Fruit fly (Drosophila melanogaster) S2 (cell line): ENCODE data around the gene CG14618.

Source experiments
- CG8478 ChIP-seq: fragments of >200 bp; optimal IDR thresholded peaks from 2 replicates; lab custom pipeline; 2018
- CTCF ChIP-seq, 2 experiments: fragments of >200 bp; optimal IDR thresholded peaks; 2 replicates each; lab custom pipeline; 2018

DNA sequence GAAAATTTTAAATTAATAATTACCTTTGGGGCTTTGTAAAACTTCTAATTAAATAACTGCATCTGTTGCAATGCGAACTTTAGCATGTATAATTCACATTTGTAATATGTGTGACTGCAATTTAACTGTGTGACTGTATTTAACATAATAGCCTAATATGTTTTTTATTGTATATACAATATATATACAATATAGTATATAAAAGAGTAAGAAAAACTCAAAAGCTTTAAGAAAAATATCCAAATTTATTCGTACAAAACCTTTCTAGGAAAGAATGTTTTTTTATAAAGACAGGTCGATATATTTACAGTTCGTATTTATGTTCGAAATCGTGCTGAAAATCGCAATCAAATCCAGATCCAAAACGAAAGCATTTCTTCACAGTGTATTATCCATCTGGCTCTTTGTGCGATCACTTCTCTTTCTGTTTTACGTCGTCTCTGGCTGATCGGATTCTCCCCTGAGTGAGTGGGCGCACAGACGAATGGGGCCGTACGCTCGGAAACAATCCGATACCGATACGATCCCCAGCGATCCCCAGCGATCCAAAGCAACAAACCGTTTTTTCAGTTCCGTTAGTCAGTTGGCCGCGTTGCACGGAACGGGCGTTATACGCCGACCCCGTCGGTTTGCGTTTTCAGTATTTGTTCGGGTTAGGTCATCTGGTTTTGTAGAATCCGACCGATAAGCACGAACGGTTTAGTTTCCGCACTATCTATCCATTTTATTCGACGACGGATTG is 17.7 kb downstream of the CG14618 start:
- TF ChIP-seq CG8478, result no peak
- no peak for TF ChIP-seq CTCF (optimal IDR thresholded peaks at IDR 0.05; lab: Kevin White, UChicago)
